Worm (Caenorhabditis elegans) whole organism, L4 larva: ENCODE results near the gene crn-5.

Experiments
- T26A8.4 ChIP-seq: fragments of 200-800 bp; sonication (Bioruptor generic); IDR thresholded peaks from 2 replicates; pipeline ENCODE4 v1.3.6; 2022; ENCODE audit warnings: missing genetic modification characterization, missing compliant biosample characterization
- Y48G9A.11 ChIP-seq: fragments of 200-800 bp; sonication (Bioruptor generic); IDR thresholded peaks from 2 replicates; pipeline ENCODE4 v1.3.6; 2022; ENCODE audit warnings: missing genetic modification reagents, missing genetic modification characterization, missing compliant biosample characterization
- ZK546.5 ChIP-seq, 2 experiments: sonication (generic microtip); optimal IDR thresholded peaks; 2 replicates each; lab custom pipeline; 2017; ENCODE audit warnings: missing biosample characterization in 2 of 2, missing genetic modification characterization in 2 of 2
- aha-1 ChIP-seq: fragments of 150-350 bp; peaks from one replicate; lab custom pipeline; 2014; ENCODE audit warnings: missing biosample characterization, missing genetic modification characterization
- aly-2 ChIP-seq: sonication (generic microtip); optimal IDR thresholded peaks from 2 replicates; lab custom pipeline; 2018; ENCODE audit warnings: missing biosample characterization, missing genetic modification characterization
- arid-1 ChIP-seq: fragments of 200-800 bp; sonication (Bioruptor generic); conservative IDR thresholded peaks from 2 replicates; pipeline ENCODE4 v1.3.6; 2022; ENCODE audit warnings: missing genetic modification reagents, missing genetic modification characterization, missing compliant biosample characterization
- ceh-28 ChIP-seq: fragments of 150-350 bp; optimal IDR thresholded peaks from 2 replicates; lab custom pipeline; 2014; ENCODE audit warnings: missing biosample characterization, missing genetic modification reagents, missing genetic modification characterization
- ces-1 ChIP-seq: fragments of 150-350 bp; sonication (generic microtip); optimal IDR thresholded peaks from 4 replicates; lab custom pipeline; 2014; ENCODE audit warnings: missing biosample characterization, missing genetic modification reagents, missing genetic modification characterization
- cey-2 ChIP-seq: sonication (generic microtip); optimal IDR thresholded peaks from 3 replicates; lab custom pipeline; 2017; ENCODE audit warnings: missing genetic modification characterization, mild to moderate bottlenecking, missing compliant biosample characterization, antibody characterized with exemption, borderline replicate concordance; ENCODE audit not compliant: insufficient read depth
- ctbp-1 ChIP-seq: fragments of 200-800 bp; sonication (Bioruptor generic); IDR thresholded peaks from 2 replicates; pipeline ENCODE4 v1.3.6; 2022; ENCODE audit warnings: missing genetic modification reagents, missing genetic modification characterization, missing compliant biosample characterization
- daf-19 ChIP-seq: fragments of 200-800 bp; sonication (Bioruptor generic); conservative IDR thresholded peaks from 2 replicates; pipeline ENCODE4 v1.3.6; 2022; ENCODE audit warnings: missing genetic modification characterization, missing compliant biosample characterization
- dmd-8 ChIP-seq: fragments of 200-800 bp; sonication (Bioruptor generic); IDR thresholded peaks from 2 replicates; pipeline ENCODE4 v1.3.6; 2022; ENCODE audit warnings: missing genetic modification characterization, missing compliant biosample characterization
- duxl-1 ChIP-seq: sonication (generic microtip); optimal IDR thresholded peaks from 2 replicates; lab custom pipeline; 2016; ENCODE audit warnings: mild to moderate bottlenecking, missing genetic modification characterization, moderate library complexity, missing compliant biosample characterization; ENCODE audit not compliant: poor library complexity
- egl-43 ChIP-seq: fragments of 200-800 bp; sonication (Bioruptor generic); IDR thresholded peaks from 2 replicates; pipeline ENCODE4 v1.3.6; 2022; ENCODE audit warnings: missing genetic modification reagents, missing genetic modification characterization, missing compliant biosample characterization
- fkh-10 ChIP-seq: fragments of 150-350 bp; optimal IDR thresholded peaks from 2 replicates; lab custom pipeline; 2014; ENCODE audit warnings: missing biosample characterization, missing genetic modification reagents, missing genetic modification characterization
- fos-1 ChIP-seq: fragments of 150-350 bp; optimal IDR thresholded peaks from 2 replicates; lab custom pipeline; 2014; ENCODE audit warnings: missing biosample characterization, missing genetic modification characterization
- gei-8 ChIP-seq: fragments of 200-800 bp; sonication (Bioruptor generic); optimal IDR thresholded peaks from 2 replicates; lab custom pipeline; 2018; ENCODE audit warnings: mild to moderate bottlenecking, missing genetic modification characterization, missing compliant biosample characterization
- hlh-30 ChIP-seq: sonication (generic microtip); optimal IDR thresholded peaks from 2 replicates; lab custom pipeline; 2017; ENCODE audit warnings: antibody characterized with exemption, mild to moderate bottlenecking, missing genetic modification characterization, missing compliant biosample characterization; ENCODE audit not compliant: insufficient read depth
- hmg-1.1 ChIP-seq: fragments of 200-800 bp; sonication (Bioruptor generic); IDR thresholded peaks from 2 replicates; pipeline ENCODE4 v1.3.6; 2022; ENCODE audit warnings: missing genetic modification reagents, missing genetic modification characterization, missing compliant biosample characterization
- jun-1 ChIP-seq: fragments of 150-350 bp; optimal IDR thresholded peaks from 2 replicates; lab custom pipeline; 2014; ENCODE audit warnings: missing biosample characterization, missing genetic modification reagents, missing genetic modification characterization
- lim-7 ChIP-seq: fragments of 200-800 bp; sonication (Bioruptor generic); IDR thresholded peaks from 2 replicates; pipeline ENCODE4 v1.3.6; 2022; ENCODE audit warnings: missing genetic modification characterization, missing compliant biosample characterization
- lin-1 ChIP-seq: fragments of 200-800 bp; sonication (Bioruptor generic); IDR thresholded peaks from 2 replicates; pipeline ENCODE4 v1.3.6; 2022; ENCODE audit warnings: missing genetic modification reagents, missing genetic modification characterization, missing compliant biosample characterization
- lin-29 ChIP-seq: fragments of 200-800 bp; sonication (Bioruptor generic); IDR thresholded peaks from 2 replicates; pipeline ENCODE4 v1.3.6; 2022; ENCODE audit warnings: missing genetic modification reagents, missing genetic modification characterization, missing compliant biosample characterization
- lin-38 ChIP-seq: fragments of 200-800 bp; sonication (Bioruptor generic); IDR thresholded peaks from 2 replicates; pipeline ENCODE4 v1.3.6; 2022; ENCODE audit warnings: missing genetic modification reagents, missing genetic modification characterization, missing compliant biosample characterization
- lin-39 ChIP-seq: fragments of 150-350 bp; optimal IDR thresholded peaks from 2 replicates; lab custom pipeline; 2014; ENCODE audit warnings: missing biosample characterization, missing genetic modification reagents, missing genetic modification characterization
- lir-3 ChIP-seq: sonication (generic microtip); optimal IDR thresholded peaks from 2 replicates; lab custom pipeline; 2016; ENCODE audit warnings: mild to moderate bottlenecking, missing genetic modification characterization, missing compliant biosample characterization
- madf-9 ChIP-seq: fragments of 200-800 bp; sonication (Bioruptor generic); conservative IDR thresholded peaks from 2 replicates; pipeline ENCODE4 v1.3.6; 2022; ENCODE audit warnings: missing genetic modification reagents, missing genetic modification characterization, missing compliant biosample characterization
- mdl-1 ChIP-seq, 2 experiments: fragments of 150-350 bp in 1 of 2; sonication (generic microtip) in 1 of 2; optimal IDR thresholded peaks; 2 replicates each; lab custom pipeline; 2014 to 2017; ENCODE audit warnings: missing biosample characterization in 2 of 2, missing genetic modification characterization in 2 of 2
- mep-1 ChIP-seq: fragments of 150-350 bp; sonication (generic microtip); optimal IDR thresholded peaks from 3 replicates; lab custom pipeline; 2014; ENCODE audit warnings: missing biosample characterization, missing genetic modification characterization
- mxl-2 ChIP-seq: fragments of 200-800 bp; sonication (Bioruptor generic); conservative IDR thresholded peaks from 2 replicates; pipeline ENCODE4 v1.3.6; 2022; ENCODE audit warnings: missing genetic modification reagents, missing genetic modification characterization, missing compliant biosample characterization
- mxl-3 ChIP-seq: fragments of 200-800 bp; sonication (Bioruptor generic); optimal IDR thresholded peaks from 2 replicates; lab custom pipeline; 2018; ENCODE audit warnings: mild to moderate bottlenecking, missing genetic modification characterization, missing compliant biosample characterization
- nhr-10 ChIP-seq: fragments of 150-350 bp; optimal IDR thresholded peaks from 2 replicates; lab custom pipeline; 2014; ENCODE audit warnings: missing biosample characterization, missing genetic modification characterization
- nhr-237 ChIP-seq: sonication (generic microtip); optimal IDR thresholded peaks from 2 replicates; lab custom pipeline; 2017; ENCODE audit warnings: missing biosample characterization, missing genetic modification characterization
- nhr-25 ChIP-seq: sonication (generic microtip); optimal IDR thresholded peaks from 2 replicates; lab custom pipeline; 2017; ENCODE audit warnings: missing genetic modification characterization, mild to moderate bottlenecking, missing compliant biosample characterization, antibody characterized with exemption, moderate library complexity, borderline replicate concordance; ENCODE audit not compliant: insufficient read depth
- nhr-77 ChIP-seq: fragments of 150-350 bp; optimal IDR thresholded peaks from 2 replicates; lab custom pipeline; 2014; ENCODE audit warnings: missing biosample characterization, missing genetic modification characterization
- php-3 ChIP-seq: fragments of 200-800 bp; sonication (Bioruptor generic); IDR thresholded peaks from 2 replicates; pipeline ENCODE4 v1.3.6; 2022; ENCODE audit warnings: missing genetic modification reagents, missing genetic modification characterization, missing compliant biosample characterization
- rbr-2 ChIP-seq: sonication (generic microtip); optimal IDR thresholded peaks from 2 replicates; lab custom pipeline; 2016; ENCODE audit warnings: missing genotype, missing genetic modification characterization, missing compliant biosample characterization
- saeg-2 ChIP-seq: fragments of 200-800 bp; sonication (Bioruptor generic); IDR thresholded peaks from 2 replicates; pipeline ENCODE4 v1.3.6; 2022; ENCODE audit warnings: missing genetic modification reagents, missing genetic modification characterization, missing compliant biosample characterization
- sdz-12 ChIP-seq: fragments of 200-800 bp; sonication (Bioruptor generic); optimal IDR thresholded peaks from 2 replicates; lab custom pipeline; 2018; ENCODE audit warnings: mild to moderate bottlenecking, missing genetic modification characterization, missing compliant biosample characterization
- snpc-4 ChIP-seq: fragments of 150-350 bp; optimal IDR thresholded peaks from 2 replicates; lab custom pipeline; 2014; ENCODE audit warnings: missing biosample characterization, missing genetic modification characterization
- spr-3 ChIP-seq: fragments of 200-800 bp; sonication (Bioruptor generic); optimal IDR thresholded peaks from 2 replicates; lab custom pipeline; 2018; ENCODE audit warnings: mild to moderate bottlenecking, missing genetic modification characterization, missing compliant biosample characterization
- tag-97 ChIP-seq: fragments of 200-800 bp; sonication (Bioruptor generic); IDR thresholded peaks from 2 replicates; pipeline ENCODE4 v1.3.6; 2022; ENCODE audit warnings: missing genetic modification characterization, missing compliant biosample characterization
- tra-1 ChIP-seq: fragments of 200-800 bp; sonication (Bioruptor generic); IDR thresholded peaks from 2 replicates; pipeline ENCODE4 v1.3.6; 2022; ENCODE audit warnings: missing genetic modification reagents, missing genetic modification characterization, missing compliant biosample characterization
- unc-130 ChIP-seq: sonication (generic microtip); optimal IDR thresholded peaks from 2 replicates; lab custom pipeline; 2016; ENCODE audit warnings: missing genetic modification reagents, missing genetic modification characterization, missing compliant biosample characterization
- unc-62 ChIP-seq, 3 experiments: fragments of 150-350 bp in 1 of 3; sonication (generic microtip); optimal IDR thresholded peaks in 2 of 3; peaks in 1 of 3; 1 replicate in 1 of 3; 2 replicates in 2 of 3; lab custom pipeline; 2014 to 2017; ENCODE audit warnings: missing biosample characterization in 3 of 3, missing genetic modification characterization in 3 of 3, missing genetic modification reagents in 3 of 3, missing genotype in 1 of 3
- zag-1 ChIP-seq: fragments of 150-350 bp; optimal IDR thresholded peaks from 2 replicates; lab custom pipeline; 2014; ENCODE audit warnings: missing biosample characterization, missing genetic modification characterization
- zfp-3 ChIP-seq: fragments of 200-800 bp; sonication (Bioruptor generic); conservative IDR thresholded peaks from 2 replicates; pipeline ENCODE4 v1.3.6; 2022; ENCODE audit warnings: missing genetic modification reagents, missing genetic modification characterization, missing compliant biosample characterization
- zip-11 ChIP-seq: fragments of 200-800 bp; sonication (Bioruptor generic); IDR thresholded peaks from 2 replicates; pipeline ENCODE4 v1.3.6; 2022; ENCODE audit warnings: missing genetic modification characterization, missing compliant biosample characterization
- ztf-11 ChIP-seq: fragments of 150-350 bp; optimal IDR thresholded peaks from 2 replicates; lab custom pipeline; 2014; ENCODE audit warnings: missing biosample characterization, missing genetic modification characterization

Gene crn-5

ce11 chrII:10543457-10544137 lies 49.0 kb upstream of the crn-5 start (continued):
- TF ChIP-seq ztf-11 (tag; lab: Kevin White, UChicago) (no peak), unc-130 (GFP tag; lab: Kevin White, UChicago) (no peak), nhr-10 (tag; lab: Kevin White, UChicago) (no peak), daf-19 (GFP tag; lab: Robert Waterston, UW) (no peak), madf-9 (GFP tag; lab: Robert Waterston, UW) (0 out of 2 replicates have a peak, but pooled peaks have one; percentile 3), saeg-2 (GFP tag; lab: Robert Waterston, UW) (peak; percentile 18; the same call in 1 of the 2 replicates), zag-1 (tag; lab: Kevin White, UChicago) (no peak), jun-1 (tag; lab: Kevin White, UChicago) (no peak), nhr-25 (tag; lab: Kevin White, UChicago) (no peak), fos-1 (no peak), T26A8.4 (peak; percentile 6; the same call in 1 of the 2 replicates), mep-1 (tag; lab: Kevin White, UChicago) (peak; percentile 17), ces-1 (no peak), arid-1 (GFP tag; lab: Robert Waterston, UW) (peak; percentile 12; the same call in 1 of the 2 replicates), ctbp-1 (GFP tag; lab: Robert Waterston, UW) (peak; percentile 45; the same call in 1 of the 2 replicates), aly-2 (tag; lab: Kevin White, UChicago) (no peak), snpc-4 (tag; lab: Kevin White, UChicago) (no peak), lin-38 (GFP tag; lab: Robert Waterston, UW) (no peak), zip-11 (no peak), mdl-1 (tag; optimal IDR thresholded peaks at IDR 0.05; lab: Kevin White, UChicago) (no peak), tra-1 (GFP tag; lab: Robert Waterston, UW) (0 out of 2 replicates have a peak, but pooled peaks have one; percentile 50), gei-8 (GFP tag; lab: Kevin White, UChicago) (no peak), egl-43 (GFP tag; lab: Robert Waterston, UW) (no peak; the same call in 1 of the 2 replicates), ZK546.5 (tag; optimal IDR thresholded peaks at IDR 0.05; lab: Kevin White, UChicago) (no peak), nhr-237 (tag; lab: Kevin White, UChicago) (no peak), mxl-3 (GFP tag; lab: Kevin White, UChicago) (peak; percentile 53), tag-97 (GFP tag; lab: Robert Waterston, UW) (no peak), cey-2 (tag; lab: Kevin White, UChicago) (peak; percentile 23), sdz-12 (no peak), fkh-10 (no peak), php-3 (GFP tag; lab: Robert Waterston, UW) (no peak), spr-3 (GFP tag; lab: Kevin White, UChicago) (no peak), rbr-2 (tag; lab: Kevin White, UChicago) (no peak), mxl-2 (GFP tag; lab: Robert Waterston, UW) (no peak), duxl-1 (tag; lab: Kevin White, UChicago) (peak; percentile 42), unc-62 (GFP tag; optimal IDR thresholded peaks at IDR 0.05 in 1 of 2; lab: Kevin White, UChicago) (peak in 1 of 2 experiments; percentile 22), unc-62 (tag; optimal IDR thresholded peaks at IDR 0.05; lab: Kevin White, UChicago) (no peak), lir-3 (tag; lab: Kevin White, UChicago) (no peak), hlh-30 (tag; lab: Kevin White, UChicago) (peak; percentile 22), lin-29 (GFP tag; lab: Robert Waterston, UW) (peak; percentile 37; the same call in 1 of the 2 replicates), nhr-77 (tag; lab: Kevin White, UChicago) (peak; percentile 57), lim-7 (GFP tag; lab: Robert Waterston, UW) (peak; percentile 52), zfp-3 (GFP tag; lab: Robert Waterston, UW) (peak; percentile 61; the same call in 1 of the 2 replicates), lin-1 (GFP tag; lab: Robert Waterston, UW) (no peak), lin-39 (no peak), dmd-8 (no peak), hmg-1.1 (no peak; the same call in 1 of the 2 replicates), aha-1 (tag; lab: Kevin White, UChicago) (peak; percentile 95), ceh-28 (tag; lab: Kevin White, UChicago) (no peak), Y48G9A.11 (GFP tag; lab: Robert Waterston, UW) (no peak; the same call in 1 of the 2 replicates)
